Worm (Caenorhabditis elegans) whole organism, early embryonic: Measurements from ENCODE around the gene T05B4.9.

Experiments
- B0310.2 ChIP-seq: sonication (generic microtip); optimal IDR thresholded peaks from 2 replicates; lab custom pipeline; 2016; ENCODE audit warnings: mild to moderate bottlenecking, missing genetic modification characterization, missing compliant biosample characterization
- ama-1 ChIP-seq: fragments of 150-350 bp; optimal IDR thresholded peaks from 2 replicates; lab custom pipeline; 2014
- hmg-4 ChIP-seq: fragments of 200-800 bp; sonication (Bioruptor generic); optimal IDR thresholded peaks from 2 replicates; lab custom pipeline; 2018; ENCODE audit warnings: mild to moderate bottlenecking, missing genetic modification characterization, missing compliant biosample characterization

DNA sequence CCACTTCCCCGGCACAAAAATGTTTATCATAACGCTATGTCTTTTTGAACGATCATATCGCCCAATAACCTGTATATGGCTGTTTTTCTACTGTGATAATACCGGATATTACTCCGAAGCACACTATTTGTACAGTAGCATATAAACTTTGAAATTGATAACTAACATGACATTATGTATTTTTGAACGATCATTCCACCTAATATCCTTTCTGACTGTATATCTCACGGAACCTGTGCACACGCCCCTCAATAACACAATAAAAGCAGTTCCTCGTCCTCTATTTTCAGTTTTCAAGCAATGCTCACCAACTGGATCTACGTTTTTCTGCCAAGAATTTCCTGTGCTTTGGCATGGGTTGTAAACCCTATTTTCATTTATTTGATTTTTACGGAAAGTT lies 16.7 kb downstream of the T05B4.9 start, which contains the start of gene srj-40:
- TF ChIP-seq hmg-4 (GFP tag; lab: Kevin White, UChicago) (no peak), B0310.2 (tag; lab: Kevin White, UChicago) (no peak), ama-1 (no peak)
